Fruit fly (Drosophila melanogaster): ENCODE measurements around the gene dx.

dm6 chrX:6542331-6542730 is 8.5 kb downstream of the dx start:
- TF ChIP-seq h (optimal IDR thresholded peaks at IDR 0.05) = no peak
- no peak for TF ChIP-seq psq (optimal IDR thresholded peaks at IDR 0.05)

All from Kc167 (cell line).